Worm (Caenorhabditis elegans): ENCODE data around the gene sre-10.

ce11 chrV:7095254-7095990 is 36.9 kb upstream of the sre-10 start:
- TF ChIP-seq elt-1 (tag; optimal IDR thresholded peaks at IDR 0.05; ENCODE audit: borderline replicate concordance, insufficient read depth), result no peak
- no peak for TF ChIP-seq unc-39 (tag; optimal IDR thresholded peaks at IDR 0.05)
- TF ChIP-seq unc-62 (GFP tag; optimal IDR thresholded peaks at IDR 0.05), result no peak
- TF ChIP-seq snpc-4 (tag; optimal IDR thresholded peaks at IDR 0.05), result no peak
- TF ChIP-seq ces-1 (GFP tag; optimal IDR thresholded peaks at IDR 0.05), result no peak
- no peak for TF ChIP-seq lin-13 (tag; optimal IDR thresholded peaks at IDR 0.05)
- no peak for TF ChIP-seq nhr-237 (tag; optimal IDR thresholded peaks at IDR 0.05)
- TF ChIP-seq drap-1 (GFP tag; optimal IDR thresholded peaks at IDR 0.05), result no peak
- no peak for TF ChIP-seq mep-1 (tag; optimal IDR thresholded peaks at IDR 0.05)
- no peak for TF ChIP-seq pha-4 (tag; optimal IDR thresholded peaks at IDR 0.05)
- no peak for TF ChIP-seq hlh-1 (tag; optimal IDR thresholded peaks at IDR 0.05)
- TF ChIP-seq nhr-12 (tag; optimal IDR thresholded peaks at IDR 0.05), result no peak
- TF ChIP-seq lin-32 (GFP tag; optimal IDR thresholded peaks at IDR 0.05), result no peak
- TF ChIP-seq elt-3 (tag; optimal IDR thresholded peaks at IDR 0.05), result no peak
